Fruit fly (Drosophila melanogaster): ENCODE data around the gene Rsph9.

Gene Rsph9

dm6 chr2L:17383588-17384308, 28.7 kb downstream of the Rsph9 start, which contains the start of gene Lrch (continued):
- TF ChIP-seq CG8290 (GFP tag; optimal IDR thresholded peaks at IDR 0.05) (no peak), CG8290 (tag; optimal IDR thresholded peaks at IDR 0.05) (peak in 1 of 2 experiments; percentile 75), CrebB (tag; optimal IDR thresholded peaks at IDR 0.05) (peak; percentile 51), CG3726 (GFP tag; IDR thresholded peaks at IDR 0.05) (no peak), dysf (GFP tag; IDR thresholded peaks at IDR 0.05) (no peak), pfk (GFP tag; optimal IDR thresholded peaks at IDR 0.05) (peak; percentile 5), Nf-YC (tag; optimal IDR thresholded peaks at IDR 0.05) (peak; percentile 59), rib (GFP tag; IDR thresholded peaks at IDR 0.05) (0 out of 2 replicates have a peak, but pooled peaks have one; percentile 21), sisA (GFP tag; IDR thresholded peaks at IDR 0.05) (no peak), CG13296 (GFP tag; optimal IDR thresholded peaks at IDR 0.05) (peak; percentile 21), Hand (GFP tag; optimal IDR thresholded peaks at IDR 0.05) (peak; percentile 37), amos (GFP tag; IDR thresholded peaks at IDR 0.05; ENCODE audit: partially characterized antibody) (peak; percentile 88), Taf1 (GFP tag; IDR thresholded peaks at IDR 0.05) (no peak), CG9876 (GFP tag; optimal IDR thresholded peaks at IDR 0.05) (no peak), fd96Cb (tag; optimal IDR thresholded peaks at IDR 0.05) (no peak), Meics (GFP tag; optimal IDR thresholded peaks at IDR 0.05) (peak; percentile 86), slou (GFP tag; optimal IDR thresholded peaks at IDR 0.05) (no peak), Atf3 (GFP tag; optimal IDR thresholded peaks at IDR 0.05) (no peak), Sox100B (GFP tag; optimal IDR thresholded peaks at IDR 0.05) (no peak), CG16815 (GFP tag; optimal IDR thresholded peaks at IDR 0.05) (no peak), HLH54F (GFP tag; optimal IDR thresholded peaks at IDR 0.05) (no peak), Ets97D (GFP tag; optimal IDR thresholded peaks at IDR 0.05) (no peak), CG8359 (GFP tag; optimal IDR thresholded peaks at IDR 0.05; ENCODE audit: borderline replicate concordance) (no peak), ERR (GFP tag; optimal IDR thresholded peaks at IDR 0.05) (peak; percentile 48), tgo (GFP tag; IDR thresholded peaks at IDR 0.05) (no peak), CG3281 (GFP tag; optimal IDR thresholded peaks at IDR 0.05) (no peak), nom (GFP tag; optimal IDR thresholded peaks at IDR 0.05) (peak; percentile 56), Sry-β (GFP tag; optimal IDR thresholded peaks at IDR 0.05) (peak; percentile 19), inv (GFP tag; IDR thresholded peaks at IDR 0.05; ENCODE audit: partially characterized antibody) (peak; percentile 60), CG7745 (tag; optimal IDR thresholded peaks at IDR 0.05) (no peak), CG18619 (GFP tag; optimal IDR thresholded peaks at IDR 0.05) (no peak), Dip3 (GFP tag; optimal IDR thresholded peaks at IDR 0.05) (no peak), Hr3 (GFP tag; optimal IDR thresholded peaks at IDR 0.05) (no peak), E2f2 (GFP tag; IDR thresholded peaks at IDR 0.05) (peak; percentile 94), gce (GFP tag; IDR thresholded peaks at IDR 0.05) (no peak), hb (GFP tag; IDR thresholded peaks at IDR 0.05; ENCODE audit: partially characterized antibody) (peak; percentile 62), hbn (GFP tag; IDR thresholded peaks at IDR 0.05; ENCODE audit: partially characterized antibody) (peak; percentile 41; the same call in 1 of the 2 replicates), CG5180 (GFP tag; optimal IDR thresholded peaks at IDR 0.05) (no peak), vfl (GFP tag; optimal IDR thresholded peaks at IDR 0.05) (no peak), gsb-n (tag; optimal IDR thresholded peaks at IDR 0.05) (peak; percentile 39), CG16779 (GFP tag; IDR thresholded peaks at IDR 0.05) (peak; percentile 43; the same call in 1 of the 2 replicates), row (GFP tag; IDR thresholded peaks at IDR 0.05) (no peak), H2.0 (GFP tag; IDR thresholded peaks at IDR 0.05) (peak; percentile 25; the same call in 1 of the 2 replicates), CG7839 (tag; optimal IDR thresholded peaks at IDR 0.05) (peak; percentile 40), B-H2 (GFP tag; optimal IDR thresholded peaks at IDR 0.05) (peak; percentile 33), CG18476 (GFP tag; optimal IDR thresholded peaks at IDR 0.05) (no peak), ab (GFP tag; optimal IDR thresholded peaks at IDR 0.05) (no peak), bbx (GFP tag; IDR thresholded peaks at IDR 0.05; ENCODE audit: partially characterized antibody) (peak; percentile 83), psq (GFP tag; optimal IDR thresholded peaks at IDR 0.05) (peak; percentile 78), Bdp1 (GFP tag; optimal IDR thresholded peaks at IDR 0.05) (no peak)
